Worm (Caenorhabditis elegans) whole organism, L4 larva: ENCODE data around the gene F48G7.4.

Experiments used
- F44E2.7 ChIP-seq: fragments of 200-800 bp; sonication (Bioruptor generic); IDR thresholded peaks from 2 replicates; pipeline ENCODE4 v2.1.2; 2022; ENCODE audit warnings: missing genetic modification characterization, missing compliant biosample characterization
- Y48G9A.11 ChIP-seq: fragments of 200-800 bp; sonication (Bioruptor generic); IDR thresholded peaks from 2 replicates; pipeline ENCODE4 v1.3.6; 2022; ENCODE audit warnings: missing genetic modification reagents, missing genetic modification characterization, missing compliant biosample characterization
- aly-2 ChIP-seq: sonication (generic microtip); optimal IDR thresholded peaks from 2 replicates; lab custom pipeline; 2018; ENCODE audit warnings: missing biosample characterization, missing genetic modification characterization
- arid-1 ChIP-seq: fragments of 200-800 bp; sonication (Bioruptor generic); conservative IDR thresholded peaks from 2 replicates; pipeline ENCODE4 v1.3.6; 2022; ENCODE audit warnings: missing genetic modification reagents, missing genetic modification characterization, missing compliant biosample characterization
- ceh-32 ChIP-seq: sonication (generic microtip); optimal IDR thresholded peaks from 2 replicates; lab custom pipeline; 2016; ENCODE audit warnings: mild to moderate bottlenecking, missing genetic modification characterization, missing compliant biosample characterization; ENCODE audit not compliant: poor library complexity
- ceh-82 ChIP-seq: sonication (generic microtip); optimal IDR thresholded peaks from 2 replicates; lab custom pipeline; 2017; ENCODE audit warnings: missing biosample characterization, missing genetic modification characterization
- hif-1 ChIP-seq, 2 experiments: sonication (generic microtip); optimal IDR thresholded peaks; 2 replicates each; lab custom pipeline; 2016 to 2017; ENCODE audit warnings: missing compliant biosample characterization in 2 of 2, missing genetic modification characterization in 2 of 2, missing genetic modification reagents in 2 of 2, missing genotype in 2 of 2, mild to moderate bottlenecking in 1 of 2
- hlh-11 ChIP-seq: fragments of 200-800 bp; sonication (Bioruptor generic); optimal IDR thresholded peaks from 2 replicates; lab custom pipeline; 2018; ENCODE audit warnings: mild to moderate bottlenecking, missing genetic modification characterization, missing compliant biosample characterization
- hlh-30 ChIP-seq: sonication (generic microtip); optimal IDR thresholded peaks from 2 replicates; lab custom pipeline; 2017; ENCODE audit warnings: antibody characterized with exemption, mild to moderate bottlenecking, missing genetic modification characterization, missing compliant biosample characterization; ENCODE audit not compliant: insufficient read depth
- hmg-1.1 ChIP-seq: fragments of 200-800 bp; sonication (Bioruptor generic); IDR thresholded peaks from 2 replicates; pipeline ENCODE4 v1.3.6; 2022; ENCODE audit warnings: missing genetic modification reagents, missing genetic modification characterization, missing compliant biosample characterization
- jun-1 ChIP-seq: fragments of 150-350 bp; optimal IDR thresholded peaks from 2 replicates; lab custom pipeline; 2014; ENCODE audit warnings: missing biosample characterization, missing genetic modification reagents, missing genetic modification characterization
- lim-7 ChIP-seq: fragments of 200-800 bp; sonication (Bioruptor generic); IDR thresholded peaks from 2 replicates; pipeline ENCODE4 v1.3.6; 2022; ENCODE audit warnings: missing genetic modification characterization, missing compliant biosample characterization
- lin-1 ChIP-seq: fragments of 200-800 bp; sonication (Bioruptor generic); IDR thresholded peaks from 2 replicates; pipeline ENCODE4 v1.3.6; 2022; ENCODE audit warnings: missing genetic modification reagents, missing genetic modification characterization, missing compliant biosample characterization
- lin-38 ChIP-seq: fragments of 200-800 bp; sonication (Bioruptor generic); IDR thresholded peaks from 2 replicates; pipeline ENCODE4 v1.3.6; 2022; ENCODE audit warnings: missing genetic modification reagents, missing genetic modification characterization, missing compliant biosample characterization
- lin-39 ChIP-seq: fragments of 150-350 bp; optimal IDR thresholded peaks from 2 replicates; lab custom pipeline; 2014; ENCODE audit warnings: missing biosample characterization, missing genetic modification reagents, missing genetic modification characterization
- lir-3 ChIP-seq: sonication (generic microtip); optimal IDR thresholded peaks from 2 replicates; lab custom pipeline; 2016; ENCODE audit warnings: mild to moderate bottlenecking, missing genetic modification characterization, missing compliant biosample characterization
- lsy-2 ChIP-seq, 2 experiments: fragments of 150-350 bp in 1 of 2; sonication (generic microtip) in 1 of 2; optimal IDR thresholded peaks; 2 replicates each; lab custom pipeline; 2014 to 2017; ENCODE audit warnings: missing biosample characterization in 2 of 2, missing genetic modification characterization in 2 of 2
- mdl-1 ChIP-seq, 2 experiments: fragments of 150-350 bp in 1 of 2; sonication (generic microtip) in 1 of 2; optimal IDR thresholded peaks; 2 replicates each; lab custom pipeline; 2014 to 2017; ENCODE audit warnings: missing biosample characterization in 2 of 2, missing genetic modification characterization in 2 of 2
- mxl-3 ChIP-seq: fragments of 200-800 bp; sonication (Bioruptor generic); optimal IDR thresholded peaks from 2 replicates; lab custom pipeline; 2018; ENCODE audit warnings: mild to moderate bottlenecking, missing genetic modification characterization, missing compliant biosample characterization
- nhr-10 ChIP-seq: fragments of 150-350 bp; optimal IDR thresholded peaks from 2 replicates; lab custom pipeline; 2014; ENCODE audit warnings: missing biosample characterization, missing genetic modification characterization
- nhr-237 ChIP-seq: sonication (generic microtip); optimal IDR thresholded peaks from 2 replicates; lab custom pipeline; 2017; ENCODE audit warnings: missing biosample characterization, missing genetic modification characterization
- nhr-48 ChIP-seq: sonication (generic microtip); optimal IDR thresholded peaks from 2 replicates; lab custom pipeline; 2016; ENCODE audit warnings: mild to moderate bottlenecking, missing genetic modification characterization, missing compliant biosample characterization
- pha-4 ChIP-seq, 2 experiments: fragments of 150-350 bp in 1 of 2; fragments of 200-800 bp in 1 of 2; sonication (Bioruptor generic) in 1 of 2; IDR thresholded peaks in 1 of 2; optimal IDR thresholded peaks in 1 of 2; 2 replicates each; pipeline versions ENCODE4 v1.3.6 to Lab custom; 2014 to 2022; ENCODE audit warnings: missing genetic modification characterization in 2 of 2, missing genetic modification reagents in 2 of 2, missing biosample characterization in 1 of 2, missing compliant biosample characterization in 1 of 2
- sdz-12 ChIP-seq: fragments of 200-800 bp; sonication (Bioruptor generic); optimal IDR thresholded peaks from 2 replicates; lab custom pipeline; 2018; ENCODE audit warnings: mild to moderate bottlenecking, missing genetic modification characterization, missing compliant biosample characterization
- snpc-4 ChIP-seq: fragments of 150-350 bp; optimal IDR thresholded peaks from 2 replicates; lab custom pipeline; 2014; ENCODE audit warnings: missing biosample characterization, missing genetic modification characterization
- spr-3 ChIP-seq: fragments of 200-800 bp; sonication (Bioruptor generic); optimal IDR thresholded peaks from 2 replicates; lab custom pipeline; 2018; ENCODE audit warnings: mild to moderate bottlenecking, missing genetic modification characterization, missing compliant biosample characterization
- tag-97 ChIP-seq: fragments of 200-800 bp; sonication (Bioruptor generic); IDR thresholded peaks from 2 replicates; pipeline ENCODE4 v1.3.6; 2022; ENCODE audit warnings: missing genetic modification characterization, missing compliant biosample characterization
- zip-2 ChIP-seq: fragments of 150-350 bp; optimal IDR thresholded peaks from 2 replicates; lab custom pipeline; 2014; ENCODE audit warnings: missing biosample characterization, missing genetic modification characterization

F48G7.4 gene

DNA sequence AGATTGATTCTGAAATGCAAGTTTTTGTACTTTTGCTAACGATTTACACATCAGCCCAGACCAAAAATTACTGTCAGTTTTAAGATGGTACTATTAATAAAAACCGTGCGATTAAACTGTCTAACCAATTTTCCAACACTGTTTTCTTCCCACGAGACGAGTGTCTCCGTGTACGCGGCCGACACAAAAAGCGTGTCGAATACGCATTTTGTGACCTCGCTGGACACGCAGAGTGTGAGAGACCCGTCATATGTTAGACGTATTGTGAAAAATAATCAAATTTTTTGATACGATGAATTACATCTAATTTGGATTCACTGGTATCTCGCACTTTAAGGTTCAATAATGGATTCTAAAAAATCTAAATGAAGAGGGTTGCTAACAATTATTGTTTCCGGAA is 16.4 kb downstream of the F48G7.4 start (continued):
- peak; percentile 84 for TF ChIP-seq hlh-11 (tag; lab: Kevin White, UChicago)
- TF ChIP-seq nhr-48 (tag; lab: Kevin White, UChicago), result peak; percentile 19
- TF ChIP-seq spr-3 (GFP tag; lab: Kevin White, UChicago), result no peak
- no peak for TF ChIP-seq jun-1
- peak; percentile 15 to 74 for TF ChIP-seq mdl-1 (tag; optimal IDR thresholded peaks at IDR 0.05; lab: Kevin White, UChicago)

DNA sequence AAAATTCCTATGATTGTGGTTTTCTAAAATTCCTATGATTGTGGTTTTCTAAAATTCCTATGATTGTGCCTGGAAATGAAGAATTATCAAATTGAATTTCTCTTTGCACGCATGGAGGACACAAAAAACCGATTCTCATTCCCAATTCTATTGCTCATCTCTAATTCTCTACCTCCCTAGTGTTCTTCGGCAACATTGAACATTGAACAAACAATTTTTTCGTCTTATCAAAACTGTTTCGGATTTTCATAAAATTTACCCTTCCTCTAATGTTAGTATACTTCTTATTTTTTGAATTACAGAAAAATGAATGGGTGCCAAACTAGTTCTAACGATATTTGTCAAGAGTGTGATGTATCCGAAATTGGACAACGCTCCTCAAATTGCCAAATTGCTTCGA is 17.0 kb downstream of the F48G7.4 start, which contains the start of gene pals-31:
pals-31 (plus strand) TSS at position 301 of the 400 bp plus-strand sequence.
- TF ChIP-seq ceh-32 (tag; lab: Kevin White, UChicago) (no peak), lir-3 (tag; lab: Kevin White, UChicago) (no peak), lsy-2 (tag; optimal IDR thresholded peaks at IDR 0.05; lab: Kevin White, UChicago) (no peak), tag-97 (no peak), arid-1 (no peak), lin-39 (tag; lab: Kevin White, UChicago) (no peak), mxl-3 (no peak), Y48G9A.11 (GFP tag; lab: Robert Waterston, UW) (no peak), nhr-237 (no peak), hlh-30 (no peak), zip-2 (tag; lab: Kevin White, UChicago) (no peak), aly-2 (no peak)

DNA sequence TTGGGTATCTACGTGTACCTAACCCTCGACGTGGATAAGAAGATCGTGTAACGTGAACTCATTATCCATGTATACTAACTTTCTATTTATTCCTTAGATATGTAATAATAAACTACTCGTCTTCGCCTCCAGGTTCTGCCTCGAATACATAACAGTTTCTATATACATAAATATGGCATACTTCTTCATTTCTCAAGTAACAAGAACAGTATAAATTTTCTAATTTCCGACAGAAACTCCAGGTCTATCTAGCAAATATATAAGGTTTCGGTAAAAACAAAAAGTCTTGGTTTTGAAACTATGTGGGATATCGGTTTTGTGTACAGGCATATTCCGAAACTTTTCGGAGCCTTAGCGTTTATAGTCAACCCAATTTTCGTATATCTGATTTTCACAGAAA is 19.1 kb downstream of the F48G7.4 start, which contains the start of gene srj-37:
srj-37 (plus strand) TSS at position 301 of the 400 bp plus-strand sequence.
- no peak for TF ChIP-seq nhr-48 (tag; lab: Kevin White, UChicago)
- no peak for TF ChIP-seq pha-4 (GFP tag; IDR thresholded peaks at IDR 0.05; lab: Robert Waterston, UW)
- TF ChIP-seq pha-4 (tag; optimal IDR thresholded peaks at IDR 0.05; lab: Kevin White, UChicago), result no peak
- no peak for TF ChIP-seq sdz-12 (GFP tag; lab: Kevin White, UChicago)
- no peak for TF ChIP-seq hmg-1.1 (GFP tag; lab: Robert Waterston, UW)
- no peak for TF ChIP-seq F44E2.7 (GFP tag; lab: Robert Waterston, UW)
- TF ChIP-seq, all 104 proteins: peak for 0

ce11 chrV:642750-643149 is 23.5 kb downstream of the F48G7.4 start, which contains the start of gene nhr-190:
nhr-190 (minus strand) TSS chrV:642924.
- TF ChIP-seq hlh-30, result peak; percentile 58
- TF ChIP-seq hmg-1.1 (GFP tag; lab: Robert Waterston, UW), result 0 out of 2 replicates have a peak, but pooled peaks have one; percentile 39
- no peak for TF ChIP-seq arid-1
- 0 out of 2 replicates have a peak, but pooled peaks have one; percentile 3 for TF ChIP-seq lim-7
- TF ChIP-seq, all 104 proteins: peak for 3

- no peak for TF ChIP-seq lin-38 (GFP tag; lab: Robert Waterston, UW)
Measured at ce11 chrV:646129-646528, 26.9 kb downstream of the F48G7.4 start, which contains the start of gene F48G7.12. F48G7.12 (minus strand) TSS chrV:646229.

- TF ChIP-seq lir-3 (tag; lab: Kevin White, UChicago) (no peak), hif-1 (tag; optimal IDR thresholded peaks at IDR 0.05; lab: Kevin White, UChicago) (no peak), ceh-82 (no peak), snpc-4 (no peak)
Measured at ce11 chrV:646888-647287, 27.6 kb downstream of the F48G7.4 start, which contains the start of gene ugt-42. ugt-42 (plus strand) TSS chrV:647188.

DNA sequence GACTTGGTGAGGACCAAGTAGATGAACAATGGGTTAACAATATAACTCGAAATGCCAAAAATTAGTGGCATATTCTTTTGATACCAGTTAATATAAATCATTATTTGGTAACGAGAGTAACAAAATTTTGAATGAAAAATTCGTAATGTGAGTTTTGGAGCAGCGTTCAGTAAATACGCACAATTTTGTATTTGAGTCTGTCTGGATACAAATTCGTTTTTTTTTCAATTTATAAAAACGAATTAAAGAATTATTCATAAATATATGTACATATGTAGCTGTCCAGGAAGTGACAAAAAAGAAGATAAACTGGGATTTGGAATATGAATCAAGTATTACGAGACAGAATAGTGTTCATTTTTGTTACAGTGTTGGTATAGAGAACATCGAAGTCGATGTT is 33.7 kb downstream of the F48G7.4 start, which contains the start of gene srj-5:
srj-5 (minus strand) TSS at position 101 of the 400 bp plus-strand sequence.
- TF ChIP-seq lin-1 (GFP tag; lab: Robert Waterston, UW), result no peak
- TF ChIP-seq nhr-10 (tag; lab: Kevin White, UChicago), result no peak
- no peak for TF ChIP-seq hmg-1.1 (GFP tag; lab: Robert Waterston, UW)
- TF ChIP-seq jun-1, result no peak
- TF ChIP-seq, all 104 proteins: peak for 0
